Worm (Caenorhabditis elegans): ENCODE results near the gene C25G4.17.
A peak's percentile ranks its signal among the peaks of the same experiment; 100 is the strongest.

Gene C25G4.17

DNA sequence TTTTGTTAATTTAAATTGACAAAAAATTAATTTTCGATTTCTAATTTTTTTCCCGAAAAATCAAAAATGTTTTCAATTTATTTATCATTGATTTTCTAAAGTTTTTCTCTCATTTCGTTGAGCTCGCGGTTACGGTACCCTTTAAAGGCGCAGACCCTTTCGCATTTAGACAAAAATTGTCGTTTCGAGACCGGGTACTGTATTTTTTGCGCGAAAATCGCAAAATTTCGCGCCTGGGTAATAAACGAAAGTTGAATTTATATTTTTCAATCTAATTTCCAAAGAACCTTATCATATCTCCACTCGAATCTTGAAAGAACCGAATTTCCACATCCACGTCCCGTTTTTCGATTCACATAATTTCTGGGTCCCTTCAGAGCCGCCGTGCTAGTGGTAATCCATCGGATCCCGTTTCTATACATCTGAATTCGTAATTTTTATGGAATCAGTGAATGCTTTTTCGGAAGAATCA lies 3.7 kb downstream of the C25G4.17 start, which contains the start of gene C25G4.3 (continued):
- TF ChIP-seq ceh-40 (GFP tag; IDR thresholded peaks at IDR 0.05), result no peak
- no peak for TF ChIP-seq ekl-4 (GFP tag; IDR thresholded peaks at IDR 0.05)
- TF ChIP-seq lin-35 (GFP tag; optimal IDR thresholded peaks at IDR 0.05), result no peak
- TF ChIP-seq mel-28 (tag; optimal IDR thresholded peaks at IDR 0.05; ENCODE audit: borderline replicate concordance), result no peak
- TF ChIP-seq sea-2 (GFP tag; IDR thresholded peaks at IDR 0.05), result no peak
- no peak for TF ChIP-seq sptf-2 (GFP tag; optimal IDR thresholded peaks at IDR 0.05)
- TF ChIP-seq attf-5 (GFP tag; optimal IDR thresholded peaks at IDR 0.05), result no peak
- no peak for TF ChIP-seq F37B4.10 (GFP tag; IDR thresholded peaks at IDR 0.05)
- no peak for TF ChIP-seq egl-18 (GFP tag; IDR thresholded peaks at IDR 0.05)
- no peak for TF ChIP-seq F57C9.4 (tag; optimal IDR thresholded peaks at IDR 0.05)
- TF ChIP-seq repo-1 (tag; optimal IDR thresholded peaks at IDR 0.05), result no peak
- peak; percentile 72 for TF ChIP-seq madf-6 (GFP tag; IDR thresholded peaks at IDR 0.05)
- TF ChIP-seq nfya-2 (GFP tag; IDR thresholded peaks at IDR 0.05), result no peak

DNA sequence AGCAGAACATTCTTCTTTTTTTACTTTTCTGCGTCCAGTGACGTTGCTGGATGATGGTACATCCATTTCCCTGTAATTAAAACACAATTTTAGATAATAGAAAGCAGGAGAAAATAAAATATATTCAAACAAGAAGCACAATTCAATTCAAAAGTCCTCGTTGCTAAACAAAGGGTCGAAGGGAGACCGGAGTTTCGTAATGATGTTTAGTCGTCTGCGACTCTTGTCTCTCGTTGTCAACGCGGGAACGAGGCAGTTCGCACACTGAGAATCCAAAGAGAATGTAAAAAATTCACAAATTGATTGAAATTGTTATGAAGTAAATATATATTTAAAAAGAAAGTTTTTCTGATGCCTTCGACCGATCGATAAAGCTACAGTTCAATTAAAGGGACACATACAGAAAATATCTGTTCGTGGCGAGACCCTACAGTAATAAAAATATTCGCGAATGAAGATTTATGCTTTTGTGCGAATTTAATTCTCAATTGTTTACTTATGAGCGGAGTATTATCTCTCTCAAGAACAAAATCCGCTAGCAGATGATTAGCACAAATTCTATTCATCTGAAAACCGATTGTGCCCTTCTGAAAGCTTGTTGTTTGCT lies 9.5 kb downstream of the C25G4.17 start, which contains the start of gene dpy-26:
Gene dpy-26 (minus strand): TSS at position 111 of the 607 bp plus-strand sequence.
- peak; percentile 22 for TF ChIP-seq xnd-1 (tag; optimal IDR thresholded peaks at IDR 0.05)
- peak; percentile 21; the same call in 1 of the 2 replicates for TF ChIP-seq madf-8 (GFP tag; conservative IDR thresholded peaks at IDR 0.05)
- TF ChIP-seq zfh-2 (GFP tag; conservative IDR thresholded peaks at IDR 0.05), result no peak
- TF ChIP-seq snpc-4 (GFP tag; optimal IDR thresholded peaks at IDR 0.05), result no peak
- TF ChIP-seq snpc-4 (tag; optimal IDR thresholded peaks at IDR 0.05), result peak in 2 of 4 experiments; percentile 13 to 14
- TF ChIP-seq bed-1 (GFP tag; IDR thresholded peaks at IDR 0.05), result no peak
- no peak for TF ChIP-seq T07F8.4 (tag; optimal IDR thresholded peaks at IDR 0.05)
- TF ChIP-seq pbrm-1 (GFP tag; IDR thresholded peaks at IDR 0.05), result no peak
- TF ChIP-seq F49E8.2 (tag; optimal IDR thresholded peaks at IDR 0.05; ENCODE audit: insufficient read depth), result no peak
- TF ChIP-seq zim-3 (tag; optimal IDR thresholded peaks at IDR 0.05), result no peak
- TF ChIP-seq hlh-12 (tag; optimal IDR thresholded peaks at IDR 0.05), result no peak
- TF ChIP-seq ekl-4 (GFP tag; IDR thresholded peaks at IDR 0.05), result 0 out of 2 replicates have a peak, but pooled peaks have one; percentile 47
- TF ChIP-seq Y67H2A.10 (GFP tag; conservative IDR thresholded peaks at IDR 0.05), result no peak
- no peak for TF ChIP-seq attf-6 (GFP tag; IDR thresholded peaks at IDR 0.05)
- peak; percentile 81 for TF ChIP-seq lsl-1 (GFP tag; optimal IDR thresholded peaks at IDR 0.05)
- peak; percentile 49 for TF ChIP-seq madf-6 (GFP tag; IDR thresholded peaks at IDR 0.05)
- TF ChIP-seq attf-3 (GFP tag; conservative IDR thresholded peaks at IDR 0.05), result peak; percentile 91
- peak; percentile 22 for TF ChIP-seq ZK185.1 (tag; optimal IDR thresholded peaks at IDR 0.05; ENCODE audit: poor library complexity, severe bottlenecking)
- TF ChIP-seq ztf-3 (GFP tag; optimal IDR thresholded peaks at IDR 0.05), result no peak
- TF ChIP-seq F33H1.4 (GFP tag; IDR thresholded peaks at IDR 0.05), result peak; percentile 73
- TF ChIP-seq hmg-20 (GFP tag; IDR thresholded peaks at IDR 0.05), result no peak
- TF ChIP-seq D2030.7 (GFP tag; IDR thresholded peaks at IDR 0.05), result peak; percentile 29; the same call in 1 of the 2 replicates
- TF ChIP-seq efl-1 (GFP tag; optimal IDR thresholded peaks at IDR 0.05), result peak; percentile 54
- peak; percentile 48; the same call in 1 of the 2 replicates for TF ChIP-seq hmg-1.2 (GFP tag; IDR thresholded peaks at IDR 0.05)
- TF ChIP-seq F52B5.7 (tag; optimal IDR thresholded peaks at IDR 0.05), result no peak

DNA sequence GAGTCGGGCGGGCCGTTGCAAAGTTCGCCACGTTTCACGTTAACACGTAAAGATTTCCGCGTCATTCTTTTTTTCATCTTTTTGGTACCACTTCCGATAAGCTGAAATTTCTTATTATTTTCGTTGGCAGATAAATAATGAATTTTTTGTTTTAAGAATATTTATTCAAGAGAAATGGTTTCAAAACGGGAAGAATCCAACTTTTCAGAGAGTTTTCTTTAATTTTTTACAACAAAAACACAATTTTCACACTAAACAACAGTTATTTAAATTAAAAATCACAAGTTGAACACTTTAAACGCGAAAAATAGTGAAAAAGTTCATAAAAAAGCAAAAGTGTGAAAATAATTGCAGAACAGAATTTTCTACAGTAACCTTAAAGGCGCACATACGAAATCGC lies 12.3 kb downstream of the C25G4.17 start, which contains the start of gene spe-44:
Gene spe-44 (minus strand): TSS at position 101 of the 400 bp plus-strand sequence.
- TF ChIP-seq ztf-18 (tag; optimal IDR thresholded peaks at IDR 0.05) (no peak), lsl-1 (GFP tag; optimal IDR thresholded peaks at IDR 0.05) (peak; percentile 71)
